Fruit fly (Drosophila melanogaster): ENCODE data around the gene Rh7.
A peak's percentile ranks its signal among the peaks of the same experiment; 100 is the strongest.

Rh7 gene

dm6 chr3L:12222945-12223634 is 47.8 kb upstream of the Rh7 start (continued):
- TF ChIP-seq Hand (GFP tag; optimal IDR thresholded peaks at IDR 0.05) = no peak
- TF ChIP-seq onecut (GFP tag; IDR thresholded peaks at IDR 0.05) = no peak
- TF ChIP-seq Jarid2 (GFP tag; optimal IDR thresholded peaks at IDR 0.05) = no peak
- TF ChIP-seq BtbVII (GFP tag; optimal IDR thresholded peaks at IDR 0.05) = peak; percentile 7
- no peak for TF ChIP-seq Optix (GFP tag; IDR thresholded peaks at IDR 0.05)
- no peak for TF ChIP-seq Chrac-16 (GFP tag; optimal IDR thresholded peaks at IDR 0.05)
- TF ChIP-seq chif (GFP tag; optimal IDR thresholded peaks at IDR 0.05) = no peak
- TF ChIP-seq Ptx1 (GFP tag; IDR thresholded peaks at IDR 0.05) = peak; percentile 65
- no peak for TF ChIP-seq CG30020 (tag; optimal IDR thresholded peaks at IDR 0.05)
- TF ChIP-seq pho (GFP tag; optimal IDR thresholded peaks at IDR 0.05) = no peak
- no peak for TF ChIP-seq repo (GFP tag; optimal IDR thresholded peaks at IDR 0.05)
- TF ChIP-seq fd102C (GFP tag; optimal IDR thresholded peaks at IDR 0.05) = no peak
- no peak for TF ChIP-seq CG2202 (tag; optimal IDR thresholded peaks at IDR 0.05)
- no peak for TF ChIP-seq GATAe (GFP tag; conservative IDR thresholded peaks at IDR 0.05)
- no peak for TF ChIP-seq CG14965 (GFP tag; optimal IDR thresholded peaks at IDR 0.05; ENCODE audit: borderline replicate concordance)
- TF ChIP-seq CG8944 (GFP tag; optimal IDR thresholded peaks at IDR 0.05) = no peak
- peak; percentile 57 for TF ChIP-seq CG15269 (tag; optimal IDR thresholded peaks at IDR 0.05)
- 0 out of 2 replicates have a peak, but pooled peaks have one; percentile 9 for TF ChIP-seq dimm (GFP tag; IDR thresholded peaks at IDR 0.05)
- peak; percentile 6 for TF ChIP-seq CG10209 (GFP tag; optimal IDR thresholded peaks at IDR 0.05)
- TF ChIP-seq bsh (GFP tag; optimal IDR thresholded peaks at IDR 0.05) = no peak
- TF ChIP-seq dmrt11E (tag; optimal IDR thresholded peaks at IDR 0.05) = no peak
- TF ChIP-seq Atf-2 (GFP tag; optimal IDR thresholded peaks at IDR 0.05) = no peak
- TF ChIP-seq Dip3 (GFP tag; optimal IDR thresholded peaks at IDR 0.05) = no peak
- no peak for TF ChIP-seq Rx (GFP tag; IDR thresholded peaks at IDR 0.05)
- TF ChIP-seq cg (GFP tag; optimal IDR thresholded peaks at IDR 0.05) = peak; percentile 35
- no peak for TF ChIP-seq az2 (GFP tag; optimal IDR thresholded peaks at IDR 0.05)
- TF ChIP-seq MESR4 (GFP tag; optimal IDR thresholded peaks at IDR 0.05) = no peak
- TF ChIP-seq hth (optimal IDR thresholded peaks at IDR 0.05) = no peak
- TF ChIP-seq CG9727 (GFP tag; optimal IDR thresholded peaks at IDR 0.05) = no peak
- no peak for TF ChIP-seq org-1 (GFP tag; optimal IDR thresholded peaks at IDR 0.05)
- no peak for TF ChIP-seq nerfin-1 (tag; optimal IDR thresholded peaks at IDR 0.05)
- TF ChIP-seq ranshi (GFP tag; IDR thresholded peaks at IDR 0.05) = peak; percentile 63
- TF ChIP-seq Spps (tag; optimal IDR thresholded peaks at IDR 0.05) = peak; percentile 9
- no peak for TF ChIP-seq Bdp1 (GFP tag; optimal IDR thresholded peaks at IDR 0.05)
- peak; percentile 74 for TF ChIP-seq CG2678 (tag; optimal IDR thresholded peaks at IDR 0.05)
- peak; percentile 64 for TF ChIP-seq CG7839 (tag; optimal IDR thresholded peaks at IDR 0.05)
- peak; percentile 39; the same call in 1 of the 2 replicates for TF ChIP-seq CG32532 (GFP tag; IDR thresholded peaks at IDR 0.05)
- TF ChIP-seq CG9609 (GFP tag; optimal IDR thresholded peaks at IDR 0.05) = no peak
- no peak for TF ChIP-seq Side (GFP tag; optimal IDR thresholded peaks at IDR 0.05)
- no peak for TF ChIP-seq CG3281 (GFP tag; optimal IDR thresholded peaks at IDR 0.05)
- peak; percentile 43 for TF ChIP-seq CG12219 (GFP tag; optimal IDR thresholded peaks at IDR 0.05)
- TF ChIP-seq PHDP (tag; optimal IDR thresholded peaks at IDR 0.05) = peak; percentile 72
- TF ChIP-seq CG10543 (GFP tag; optimal IDR thresholded peaks at IDR 0.05) = no peak
- TF ChIP-seq CG33213 (GFP tag; optimal IDR thresholded peaks at IDR 0.05) = no peak
- no peak for TF ChIP-seq H15 (GFP tag; IDR thresholded peaks at IDR 0.05)
- no peak for TF ChIP-seq Usf (GFP tag; optimal IDR thresholded peaks at IDR 0.05)
- TF ChIP-seq CG32767 (GFP tag; IDR thresholded peaks at IDR 0.05) = 0 out of 2 replicates have a peak, but pooled peaks have one; percentile 21
- TF ChIP-seq CG14014 (GFP tag; IDR thresholded peaks at IDR 0.05) = peak; percentile 62; the same call in 1 of the 2 replicates
- TF ChIP-seq sens (GFP tag) = peak; percentile 19
- peak; percentile 77; the same call in 2 of the 4 replicates for TF ChIP-seq chinmo (GFP tag; IDR thresholded peaks at IDR 0.05; ENCODE audit: partially characterized antibody)

All from whole organism, embryonic.